Worm (Caenorhabditis elegans): ENCODE data around the gene chmp-7.

DNA sequence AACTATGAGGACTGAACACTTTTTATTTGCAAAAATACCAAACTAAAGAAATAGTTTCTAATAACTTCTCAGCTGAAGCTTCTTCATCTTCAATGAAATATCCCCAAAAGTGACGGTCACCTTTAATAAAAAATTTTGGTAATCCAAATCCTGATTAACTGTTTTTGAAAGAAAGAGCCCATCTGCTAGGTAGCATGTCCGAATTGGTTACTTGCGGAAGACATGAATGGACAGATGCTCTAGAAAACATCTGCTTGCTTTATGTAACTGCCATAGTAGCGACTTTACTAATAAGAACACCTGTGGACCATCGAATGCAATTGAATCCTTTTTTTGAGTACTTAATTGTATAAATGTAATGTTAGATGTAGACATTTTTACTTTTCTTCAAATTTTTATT lies 4.2 kb downstream of the chmp-7 start:
- TF ChIP-seq F37B4.10 (GFP tag; IDR thresholded peaks at IDR 0.05) (no peak), hmg-20 (GFP tag; IDR thresholded peaks at IDR 0.05) (no peak), madf-10 (tag; optimal IDR thresholded peaks at IDR 0.05) (no peak), dox-1 (GFP tag; IDR thresholded peaks at IDR 0.05) (no peak), mel-28 (tag; optimal IDR thresholded peaks at IDR 0.05; ENCODE audit: borderline replicate concordance) (no peak), ztf-22 (GFP tag; optimal IDR thresholded peaks at IDR 0.05) (no peak)
